Fruit fly (Drosophila melanogaster): ENCODE data around the gene CG32365.

CG32365 gene

dm6 chr3L:7833684-7834337 lies 35.0 kb upstream of the CG32365 start:
- peak; percentile 15 for TF ChIP-seq svp (GFP tag)
- no peak for TF ChIP-seq Eip78C (GFP tag)
- TF ChIP-seq CG32006 (GFP tag; optimal IDR thresholded peaks at IDR 0.05) = peak; percentile 25
- TF ChIP-seq CG6163 (GFP tag; IDR thresholded peaks at IDR 0.05) = 0 out of 3 replicates have a peak, but pooled peaks have one; percentile 31
- TF ChIP-seq eg (GFP tag; IDR thresholded peaks at IDR 0.05) = peak; percentile 26; the same call in 1 of the 3 replicates

DNA sequence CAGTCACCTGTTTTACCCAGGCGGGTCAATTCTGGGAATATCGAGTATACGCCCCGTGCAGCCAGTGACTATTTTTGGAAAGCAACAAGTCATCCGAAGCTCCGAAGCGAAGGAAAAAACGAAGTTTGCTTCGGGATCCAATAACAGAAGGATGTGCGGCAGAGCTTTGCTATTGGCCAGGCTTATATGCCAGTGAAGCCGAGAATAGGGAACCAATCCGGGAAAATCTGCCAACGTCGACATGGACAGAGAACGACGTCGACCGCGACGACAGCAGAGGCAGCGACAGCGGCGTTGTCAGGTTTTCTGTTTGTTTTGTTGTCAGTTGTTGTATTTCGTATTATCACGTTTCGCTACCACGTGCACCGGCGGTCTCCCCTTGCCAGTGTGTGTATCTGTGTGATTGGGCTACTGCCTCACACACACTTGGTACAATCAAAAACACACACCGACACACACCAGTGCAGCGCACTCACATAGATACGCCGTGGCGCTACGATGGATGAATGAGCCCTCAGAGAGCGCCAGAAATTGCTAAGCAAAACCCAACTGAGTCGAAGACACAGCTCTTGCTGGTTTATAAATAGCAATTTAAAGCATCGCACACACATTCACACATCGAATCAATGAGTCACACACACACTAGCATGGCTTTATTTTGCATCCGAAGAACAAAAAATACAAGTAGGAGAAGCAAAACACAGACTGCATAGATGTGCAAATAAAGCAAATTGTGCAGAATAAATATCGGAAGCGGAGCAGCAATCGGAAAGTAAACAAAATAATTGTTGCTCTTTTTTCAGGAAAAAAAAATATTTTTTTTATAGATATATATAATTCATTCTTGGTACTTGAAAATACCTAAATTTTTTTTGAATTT lies 33.7 kb upstream of the CG32365 start:
- TF ChIP-seq svp (GFP tag) (peak; percentile 71), CG16779 (tag; optimal IDR thresholded peaks at IDR 0.05) (peak; percentile 55), CG15336 (GFP tag; IDR thresholded peaks at IDR 0.05) (0 out of 2 replicates have a peak, but pooled peaks have one; percentile 19), CG10669 (GFP tag; optimal IDR thresholded peaks at IDR 0.05) (peak; percentile 22), spab (GFP tag; optimal IDR thresholded peaks at IDR 0.05) (peak; percentile 27), CG4318 (GFP tag; optimal IDR thresholded peaks at IDR 0.05) (no peak), cyc (GFP tag; optimal IDR thresholded peaks at IDR 0.05) (no peak), CG6808 (GFP tag; optimal IDR thresholded peaks at IDR 0.05) (no peak), CG8119 (GFP tag; IDR thresholded peaks at IDR 0.05) (0 out of 3 replicates have a peak, but pooled peaks have one; percentile 17), dsx (GFP tag; optimal IDR thresholded peaks at IDR 0.05; ENCODE audit: poor library complexity, severe bottlenecking) (peak; percentile 2), Eip78C (GFP tag) (peak; percentile 34), Ets96B (tag; optimal IDR thresholded peaks at IDR 0.05) (peak; percentile 7), ss (GFP tag; optimal IDR thresholded peaks at IDR 0.05) (peak; percentile 51 to 57)

dm6 chr3L:7836633-7837394 lies 32.0 kb upstream of the CG32365 start:
- no peak for TF ChIP-seq CG8119 (GFP tag; IDR thresholded peaks at IDR 0.05)
- no peak for TF ChIP-seq CG34406 (GFP tag; optimal IDR thresholded peaks at IDR 0.05)
- no peak for TF ChIP-seq CG8632 (GFP tag; optimal IDR thresholded peaks at IDR 0.05)
- TF ChIP-seq CG31627 (GFP tag; optimal IDR thresholded peaks at IDR 0.05) = no peak
- no peak for TF ChIP-seq fd59A (GFP tag; optimal IDR thresholded peaks at IDR 0.05)
- TF ChIP-seq CG6808 (GFP tag; optimal IDR thresholded peaks at IDR 0.05) = no peak
- TF ChIP-seq CG9139 (GFP tag; optimal IDR thresholded peaks at IDR 0.05) = no peak
- TF ChIP-seq pdm3 (GFP tag; optimal IDR thresholded peaks at IDR 0.05) = no peak
- no peak for TF ChIP-seq Eip75B (GFP tag; optimal IDR thresholded peaks at IDR 0.05)
- no peak for TF ChIP-seq Hr38 (GFP tag; optimal IDR thresholded peaks at IDR 0.05)
- peak in 1 of 2 experiments; percentile 28 for TF ChIP-seq ss (GFP tag; optimal IDR thresholded peaks at IDR 0.05)
- TF ChIP-seq svp (GFP tag) = peak; percentile 65
- TF ChIP-seq Sox102F (GFP tag; optimal IDR thresholded peaks at IDR 0.05) = no peak
- peak; percentile 23 for TF ChIP-seq fkh (GFP tag; optimal IDR thresholded peaks at IDR 0.05)
- TF ChIP-seq spab (GFP tag; optimal IDR thresholded peaks at IDR 0.05) = no peak
- no peak for TF ChIP-seq CG10669 (GFP tag; optimal IDR thresholded peaks at IDR 0.05)
- TF ChIP-seq Eip93F (GFP tag; optimal IDR thresholded peaks at IDR 0.05) = no peak
- TF ChIP-seq CG6163 (GFP tag; IDR thresholded peaks at IDR 0.05) = peak; percentile 55; the same call in 2 of the 3 replicates
- peak; percentile 4 for TF ChIP-seq Lpt (GFP tag; optimal IDR thresholded peaks at IDR 0.05)
- TF ChIP-seq vri (GFP tag; optimal IDR thresholded peaks at IDR 0.05) = no peak
- no peak for TF ChIP-seq dsx (GFP tag; optimal IDR thresholded peaks at IDR 0.05; ENCODE audit: poor library complexity, severe bottlenecking)
- peak; percentile 16 for TF ChIP-seq achi (GFP tag; optimal IDR thresholded peaks at IDR 0.05)
- no peak for TF ChIP-seq Sox15 (GFP tag; optimal IDR thresholded peaks at IDR 0.05)
- TF ChIP-seq fd85E (GFP tag; optimal IDR thresholded peaks at IDR 0.05) = no peak
- TF ChIP-seq CG4318 (GFP tag; optimal IDR thresholded peaks at IDR 0.05) = no peak
- no peak for TF ChIP-seq CG11762 (GFP tag; optimal IDR thresholded peaks at IDR 0.05; ENCODE audit: insufficient read depth)
- TF ChIP-seq Hr4 (GFP tag; optimal IDR thresholded peaks at IDR 0.05) = no peak
- TF ChIP-seq CG1621 (tag; optimal IDR thresholded peaks at IDR 0.05) = no peak
- no peak for TF ChIP-seq Hr39 (GFP tag; optimal IDR thresholded peaks at IDR 0.05)
- TF ChIP-seq CG11294 (GFP tag; IDR thresholded peaks at IDR 0.05) = peak; percentile 22; the same call in 1 of the 2 replicates
- TF ChIP-seq Smox (GFP tag; optimal IDR thresholded peaks at IDR 0.05) = no peak
- peak; percentile 18 for TF ChIP-seq CG3919 (GFP tag; optimal IDR thresholded peaks at IDR 0.05)
- TF ChIP-seq Ets96B (tag; optimal IDR thresholded peaks at IDR 0.05) = no peak
- no peak for TF ChIP-seq esn (GFP tag; optimal IDR thresholded peaks at IDR 0.05)
- TF ChIP-seq OdsH (GFP tag; optimal IDR thresholded peaks at IDR 0.05) = no peak
- TF ChIP-seq CG32006 (GFP tag; optimal IDR thresholded peaks at IDR 0.05) = no peak
